Fruit fly (Drosophila melanogaster) whole organism, embryonic: Measurements from ENCODE around the gene intr.
A peak's percentile ranks its signal among the peaks of the same experiment; 100 is the strongest.

Source experiments
- Bteb2 ChIP-seq: fragments of 200-800 bp; sonication (Bioruptor generic); optimal IDR thresholded peaks from 2 replicates; lab custom pipeline; 2016; ENCODE audit warnings: missing biosample characterization, missing genetic modification characterization
- CG12299 ChIP-seq: fragments of 200-800 bp; sonication (Bioruptor generic); optimal IDR thresholded peaks from 2 replicates; lab custom pipeline; 2018; ENCODE audit warnings: missing biosample characterization, mild to moderate bottlenecking, missing genetic modification characterization
- CG12391 ChIP-seq: fragments of 200-800 bp; sonication (Bioruptor generic); optimal IDR thresholded peaks from 3 replicates; lab custom pipeline; 2018; ENCODE audit warnings: missing biosample characterization, mild to moderate bottlenecking, missing genetic modification characterization, moderate library complexity
- CG13624 ChIP-seq: fragments of 200-800 bp; sonication (Bioruptor generic); optimal IDR thresholded peaks from 2 replicates; lab custom pipeline; 2016; ENCODE audit warnings: missing biosample characterization, missing genetic modification characterization
- CG14710 ChIP-seq: fragments of 200-800 bp; sonication (Bioruptor generic); optimal IDR thresholded peaks from 3 replicates; lab custom pipeline; 2019; ENCODE audit warnings: missing biosample characterization, mild to moderate bottlenecking, missing genetic modification characterization, moderate library complexity
- CG14860 ChIP-seq: fragments of 200-800 bp; sonication (Bioruptor generic); IDR thresholded peaks from 3 replicates; pipeline ENCODE4 v1.3.6; 2022; ENCODE audit warnings: missing biosample characterization, missing genetic modification characterization; ENCODE audit not compliant: partially characterized antibody
- CG16779 ChIP-seq: fragments of 200-800 bp; sonication (Bioruptor generic); IDR thresholded peaks from 2 replicates; pipeline ENCODE4 v1.3.6; 2022; ENCODE audit warnings: missing biosample characterization, missing genetic modification characterization
- CG17361 ChIP-seq: fragments of 200-800 bp; sonication (Bioruptor generic); IDR thresholded peaks from 3 replicates; pipeline ENCODE4 v1.3.6; 2022; ENCODE audit warnings: missing biosample characterization, missing genetic modification characterization
- CG17385 ChIP-seq: fragments of 200-800 bp; sonication (Bioruptor generic); optimal IDR thresholded peaks from 3 replicates; lab custom pipeline; 2018; ENCODE audit warnings: missing biosample characterization, mild to moderate bottlenecking, missing genetic modification characterization
- CG1832 ChIP-seq: fragments of 200-800 bp; sonication (Bioruptor generic); optimal IDR thresholded peaks from 2 replicates; lab custom pipeline; 2017; ENCODE audit warnings: missing biosample characterization, mild to moderate bottlenecking, missing genetic modification characterization, inconsistent platforms
- CG18619 ChIP-seq: fragments of 200-800 bp; sonication (Bioruptor generic); optimal IDR thresholded peaks from 3 replicates; lab custom pipeline; 2017; ENCODE audit warnings: missing biosample characterization, mild to moderate bottlenecking, missing genetic modification characterization
- CG31224 ChIP-seq: fragments of 200-800 bp; sonication (Bioruptor generic); IDR thresholded peaks from 2 replicates; pipeline ENCODE4 v1.3.6; 2022; ENCODE audit warnings: missing biosample characterization, missing genetic modification characterization
- CG4730 ChIP-seq: fragments of 200-800 bp; sonication (Bioruptor generic); IDR thresholded peaks from 2 replicates; pipeline ENCODE4 v1.3.6; 2022; ENCODE audit warnings: missing biosample characterization, missing genetic modification characterization
- CG6175 ChIP-seq: fragments of 200-800 bp; sonication (Bioruptor generic); IDR thresholded peaks from 3 replicates; pipeline ENCODE4 v1.3.6; 2022; ENCODE audit warnings: missing biosample characterization, missing genetic modification characterization
- CG6654 ChIP-seq: fragments of 200-800 bp; sonication (Bioruptor generic); optimal IDR thresholded peaks from 2 replicates; lab custom pipeline; 2017; ENCODE audit warnings: missing biosample characterization, mild to moderate bottlenecking, missing genetic modification characterization
- CG8388 ChIP-seq: fragments of 200-800 bp; sonication (Bioruptor generic); optimal IDR thresholded peaks from 2 replicates; lab custom pipeline; 2019; ENCODE audit warnings: missing biosample characterization, mild to moderate bottlenecking, missing genetic modification characterization, moderate library complexity
- CoRest ChIP-seq: fragments of 200-800 bp; sonication (Bioruptor generic); optimal IDR thresholded peaks from 3 replicates; lab custom pipeline; 2018; ENCODE audit warnings: missing biosample characterization, mild to moderate bottlenecking, missing genetic modification characterization, moderate library complexity
- D ChIP-seq, 2 experiments: fragments of 200-800 bp in 1 of 2; fragments of >200 bp in 1 of 2; sonication (Bioruptor generic) in 1 of 2; optimal IDR thresholded peaks; 2 replicates in 1 of 2; 3 replicates in 1 of 2; lab custom pipeline; 2017; ENCODE audit warnings: mild to moderate bottlenecking in 1 of 2, missing biosample characterization in 1 of 2, missing genetic modification characterization in 1 of 2, missing genetic modification reagents in 1 of 2
- Dad ChIP-seq: fragments of 200-800 bp; sonication (Bioruptor generic); optimal IDR thresholded peaks from 3 replicates; lab custom pipeline; 2016; ENCODE audit warnings: missing biosample characterization, missing genetic modification characterization
- Dek ChIP-seq: fragments of 200-800 bp; sonication (Bioruptor generic); optimal IDR thresholded peaks from 3 replicates; lab custom pipeline; 2019; ENCODE audit warnings: missing biosample characterization, mild to moderate bottlenecking, missing genetic modification characterization, moderate library complexity
- HLH4C ChIP-seq: fragments of 200-800 bp; sonication (Bioruptor generic); IDR thresholded peaks from 3 replicates; pipeline ENCODE4 v1.3.6; 2022; ENCODE audit warnings: missing biosample characterization, missing genetic modification characterization; ENCODE audit not compliant: partially characterized antibody
- Hsf ChIP-seq: fragments of 200-800 bp; sonication (Bioruptor generic); optimal IDR thresholded peaks from 3 replicates; lab custom pipeline; 2016; ENCODE audit warnings: missing biosample characterization, missing genetic modification characterization
- Kr ChIP-seq: fragments of 200-800 bp; sonication (Bioruptor generic); optimal IDR thresholded peaks from 2 replicates; lab custom pipeline; 2017; ENCODE audit warnings: missing biosample characterization, mild to moderate bottlenecking, missing genetic modification characterization
- Lim3 ChIP-seq: fragments of 200-800 bp; sonication (Bioruptor generic); IDR thresholded peaks from 2 replicates; pipeline ENCODE4 v1.3.6; 2022; ENCODE audit warnings: missing biosample characterization, missing genetic modification characterization
- Lpt ChIP-seq: fragments of >200 bp; optimal IDR thresholded peaks from 2 replicates; lab custom pipeline; 2018; ENCODE audit warnings: missing biosample characterization, missing genetic modification characterization
- Oaz ChIP-seq: fragments of 200-800 bp; sonication (Bioruptor generic); IDR thresholded peaks from 2 replicates; pipeline ENCODE4 v1.3.6; 2022; ENCODE audit warnings: missing biosample characterization, missing genetic modification characterization
- Opbp ChIP-seq: fragments of 200-800 bp; sonication (Bioruptor generic); IDR thresholded peaks from 3 replicates; pipeline ENCODE4 v1.3.6; 2022; ENCODE audit warnings: missing biosample characterization, missing genetic modification characterization; ENCODE audit not compliant: partially characterized antibody
- Rfx ChIP-seq: fragments of 200-800 bp; sonication (Bioruptor generic); IDR thresholded peaks from 2 replicates; pipeline ENCODE4 v1.3.6; 2022; ENCODE audit warnings: missing biosample characterization, missing genetic modification characterization
- Vsx1 ChIP-seq: fragments of 200-800 bp; sonication (Bioruptor generic); optimal IDR thresholded peaks from 2 replicates; lab custom pipeline; 2017; ENCODE audit warnings: missing biosample characterization, mild to moderate bottlenecking, missing genetic modification characterization, missing genetic modification reagents
- al ChIP-seq: fragments of 200-800 bp; sonication (Bioruptor generic); IDR thresholded peaks from 2 replicates; pipeline ENCODE4 v1.3.6; 2022; ENCODE audit warnings: missing biosample characterization, missing genetic modification characterization
- amos ChIP-seq: fragments of 200-800 bp; sonication (Bioruptor generic); IDR thresholded peaks from 2 replicates; pipeline ENCODE4 v1.3.6; 2022; ENCODE audit warnings: missing biosample characterization, missing genetic modification characterization; ENCODE audit not compliant: partially characterized antibody
- aop ChIP-seq: fragments of 200-800 bp; sonication (Bioruptor generic); IDR thresholded peaks from 2 replicates; pipeline ENCODE4 v1.3.6; 2022; ENCODE audit warnings: missing biosample characterization, missing genetic modification characterization
- bab2 ChIP-seq: fragments of 200-800 bp; sonication (Bioruptor generic); optimal IDR thresholded peaks from 2 replicates; lab custom pipeline; 2016; ENCODE audit warnings: missing biosample characterization, missing genetic modification characterization
- croc ChIP-seq: fragments of 200-800 bp; sonication (Bioruptor generic); conservative IDR thresholded peaks from 3 replicates; pipeline ENCODE4 v1.3.6; 2022; ENCODE audit warnings: missing biosample characterization, missing genetic modification characterization
- disco-r ChIP-seq: fragments of 200-800 bp; sonication (Bioruptor generic); optimal IDR thresholded peaks from 2 replicates; lab custom pipeline; 2016; ENCODE audit warnings: missing biosample characterization, missing genetic modification characterization
- dm ChIP-seq: fragments of 200-800 bp; sonication (Bioruptor generic); optimal IDR thresholded peaks from 3 replicates; lab custom pipeline; 2016; ENCODE audit warnings: missing biosample characterization, missing genetic modification characterization
- eve ChIP-seq, 2 experiments: fragments of >200 bp; optimal IDR thresholded peaks; 2 replicates each; lab custom pipeline; 2017; ENCODE audit warnings: missing biosample characterization in 2 of 2, missing genetic modification characterization in 2 of 2
- fd64A ChIP-seq: fragments of 200-800 bp; sonication (Bioruptor generic); optimal IDR thresholded peaks from 3 replicates; lab custom pipeline; 2018; ENCODE audit warnings: missing biosample characterization, mild to moderate bottlenecking, missing genetic modification characterization
- gfzf ChIP-seq: fragments of 200-800 bp; sonication (Bioruptor generic); optimal IDR thresholded peaks from 2 replicates; lab custom pipeline; 2016; ENCODE audit warnings: missing biosample characterization, mild to moderate bottlenecking, missing genetic modification characterization, moderate library complexity
- gro ChIP-seq: fragments of 200-800 bp; sonication (Bioruptor generic); optimal IDR thresholded peaks from 2 replicates; lab custom pipeline; 2016; ENCODE audit warnings: missing biosample characterization, missing genetic modification characterization
- gt ChIP-seq: fragments of 200-800 bp; sonication (Bioruptor generic); IDR thresholded peaks from 2 replicates; pipeline ENCODE4 v1.3.6; 2022; ENCODE audit warnings: missing biosample characterization, missing genetic modification characterization
- h ChIP-seq: fragments of >200 bp; optimal IDR thresholded peaks from 2 replicates; lab custom pipeline; 2017
- insv ChIP-seq, 2 experiments: fragments of 200-800 bp; sonication (Bioruptor generic); optimal IDR thresholded peaks; 3 replicates each; lab custom pipeline; 2016 to 2018; ENCODE audit warnings: missing biosample characterization in 2 of 2, missing genetic modification characterization in 2 of 2
- nmo ChIP-seq: fragments of 200-800 bp; sonication (Bioruptor generic); optimal IDR thresholded peaks from 2 replicates; lab custom pipeline; 2018; ENCODE audit warnings: missing biosample characterization, mild to moderate bottlenecking, missing genetic modification characterization, moderate library complexity
- onecut ChIP-seq: fragments of 200-800 bp; sonication (Bioruptor generic); IDR thresholded peaks from 2 replicates; pipeline ENCODE4 v1.3.6; 2022; ENCODE audit warnings: missing biosample characterization, missing genetic modification characterization
- sc ChIP-seq, 3 experiments: fragments of >200 bp in 2 of 3; fragments of 200-800 bp in 1 of 3; sonication (Bioruptor generic) in 1 of 3; optimal IDR thresholded peaks; 2 replicates in 2 of 3; 3 replicates in 1 of 3; lab custom pipeline; 2017; ENCODE audit warnings: mild to moderate bottlenecking in 1 of 3, missing biosample characterization in 1 of 3, missing genetic modification characterization in 1 of 3, missing genetic modification reagents in 1 of 3
- shn ChIP-seq: fragments of 200-800 bp; sonication (Bioruptor generic); optimal IDR thresholded peaks from 3 replicates; lab custom pipeline; 2016; ENCODE audit warnings: missing biosample characterization, missing genetic modification characterization
- sisA ChIP-seq: fragments of 200-800 bp; sonication (Bioruptor generic); IDR thresholded peaks from 2 replicates; pipeline ENCODE4 v1.3.6; 2022; ENCODE audit warnings: missing biosample characterization, missing genetic modification characterization
- yki ChIP-seq: fragments of >200 bp; optimal IDR thresholded peaks from 3 replicates; lab custom pipeline; 2018

intr gene

DNA sequence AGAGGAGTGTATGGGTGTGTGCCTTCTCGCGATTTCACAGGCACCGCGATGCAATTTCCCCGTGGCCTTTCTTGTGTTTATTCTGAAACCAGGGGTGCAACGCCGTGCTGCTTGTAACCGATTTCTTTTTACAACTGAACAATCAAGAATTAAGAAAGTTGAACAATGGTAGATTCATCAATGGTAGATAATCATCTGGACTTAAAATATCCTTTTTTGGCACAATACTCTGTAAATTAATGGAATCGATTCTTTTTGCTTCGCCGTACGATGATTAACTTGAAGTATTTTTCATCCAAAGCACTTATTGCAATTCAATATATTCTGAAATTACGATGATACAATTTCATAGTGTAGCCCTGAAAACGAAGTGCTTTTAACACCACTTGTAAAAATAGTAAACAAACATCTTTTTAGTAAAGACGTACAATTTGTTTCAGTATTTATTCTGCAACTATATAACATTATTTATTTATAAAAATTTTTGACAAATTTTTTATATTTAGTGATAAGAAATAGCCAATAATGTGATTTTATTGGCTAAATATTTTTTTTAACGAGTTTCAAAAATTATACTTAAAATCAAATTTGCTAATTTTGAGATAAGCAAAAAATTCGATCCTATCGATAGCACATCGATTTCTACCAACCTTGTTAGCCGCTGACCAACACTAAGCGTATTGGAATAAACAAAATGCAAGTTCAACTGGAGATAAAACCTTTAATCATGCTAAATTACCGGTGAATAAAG lies 29.4 kb downstream of the intr start, which contains the start of the genes CG1523 and CG1647 (continued):
- TF ChIP-seq insv (GFP tag; optimal IDR thresholded peaks at IDR 0.05; lab: Kevin White, UChicago) = peak in 1 of 2 experiments; percentile 5
- TF ChIP-seq gfzf (GFP tag; lab: Kevin White, UChicago) = peak; percentile 8
- peak; percentile 3 for TF ChIP-seq CG6654 (GFP tag; lab: Kevin White, UChicago)
- TF ChIP-seq CG8388 = peak; percentile 57
- TF ChIP-seq Vsx1 (GFP tag; lab: Kevin White, UChicago) = no peak
- TF ChIP-seq Bteb2 (GFP tag; lab: Kevin White, UChicago) = no peak
- TF ChIP-seq Dek (tag; lab: Kevin White, UChicago) = no peak
- no peak for TF ChIP-seq yki (lab: Kevin White, UChicago)
- TF ChIP-seq disco-r (GFP tag; lab: Kevin White, UChicago) = peak; percentile 38
- TF ChIP-seq aop (GFP tag; lab: Robert Waterston, UW) = no peak
- no peak for TF ChIP-seq fd64A (GFP tag; lab: Kevin White, UChicago)
- TF ChIP-seq Dad (GFP tag; lab: Kevin White, UChicago) = peak; percentile 24
- peak; percentile 24 for TF ChIP-seq gro (GFP tag; lab: Kevin White, UChicago)
- TF ChIP-seq CG13624 (GFP tag; lab: Kevin White, UChicago) = peak; percentile 45
- peak; percentile 74 for TF ChIP-seq nmo
- TF ChIP-seq CG17385 = peak; percentile 66
- peak; percentile 73 for TF ChIP-seq Rfx (GFP tag; lab: Robert Waterston, UW)
- TF ChIP-seq gt = peak; percentile 46; the same call in 1 of the 2 replicates
- TF ChIP-seq CG1832 (GFP tag; lab: Kevin White, UChicago) = no peak
- no peak for TF ChIP-seq dm
- TF ChIP-seq Lim3 (GFP tag; lab: Robert Waterston, UW) = no peak
- TF ChIP-seq Kr = no peak
- no peak for TF ChIP-seq CG4730 (GFP tag; lab: Robert Waterston, UW)
- no peak for TF ChIP-seq CG6175 (GFP tag; lab: Robert Waterston, UW)
- no peak for TF ChIP-seq Oaz (GFP tag; lab: Robert Waterston, UW)
- TF ChIP-seq CG14710 (tag; lab: Kevin White, UChicago) = peak; percentile 82
- peak; percentile 4 for TF ChIP-seq onecut (GFP tag; lab: Robert Waterston, UW)
- peak; percentile 72 for TF ChIP-seq Hsf (GFP tag; lab: Kevin White, UChicago)
- TF ChIP-seq sisA (GFP tag; lab: Robert Waterston, UW) = 0 out of 2 replicates have a peak, but pooled peaks have one; percentile 14
- TF ChIP-seq Lpt (GFP tag; lab: Kevin White, UChicago) = no peak
- peak; percentile 60; the same call in 1 of the 3 replicates for TF ChIP-seq Opbp (GFP tag; lab: Robert Waterston, UW)
- no peak for TF ChIP-seq D (optimal IDR thresholded peaks at IDR 0.05; lab: Kevin White, UChicago)
- no peak for TF ChIP-seq D (GFP tag; optimal IDR thresholded peaks at IDR 0.05; lab: Kevin White, UChicago)
- peak; percentile 53 for TF ChIP-seq bab2 (GFP tag; lab: Kevin White, UChicago)
- TF ChIP-seq CG12391 (tag; lab: Kevin White, UChicago) = peak; percentile 77
- peak; percentile 55 for TF ChIP-seq amos
- peak; percentile 25; the same call in 1 of the 2 replicates for TF ChIP-seq al (GFP tag; lab: Robert Waterston, UW)
- no peak for TF ChIP-seq h (lab: Kevin White, UChicago)
- no peak for TF ChIP-seq CG14860 (GFP tag; lab: Robert Waterston, UW)
- TF ChIP-seq CG12299 (tag; lab: Kevin White, UChicago) = peak; percentile 51
- TF ChIP-seq CG18619 = no peak
- peak; percentile 45; the same call in 2 of the 3 replicates for TF ChIP-seq croc
- TF ChIP-seq CG31224 (GFP tag; lab: Robert Waterston, UW) = peak; percentile 15; the same call in 1 of the 2 replicates
- TF ChIP-seq HLH4C (GFP tag; lab: Robert Waterston, UW) = peak; percentile 58
- TF ChIP-seq CG17361 = peak; percentile 85
- TF ChIP-seq sc (optimal IDR thresholded peaks at IDR 0.05; lab: Kevin White, UChicago) = no peak
- TF ChIP-seq sc (GFP tag; optimal IDR thresholded peaks at IDR 0.05; lab: Kevin White, UChicago) = no peak
- peak; percentile 60 for TF ChIP-seq shn (GFP tag; lab: Kevin White, UChicago)
- peak; percentile 86 for TF ChIP-seq CoRest (tag; lab: Kevin White, UChicago)
- TF ChIP-seq eve (GFP tag; optimal IDR thresholded peaks at IDR 0.05; lab: Kevin White, UChicago) = no peak
- no peak for TF ChIP-seq CG16779 (GFP tag; lab: Robert Waterston, UW)
